Fruit fly (Drosophila melanogaster) whole organism, embryonic: Measurements from ENCODE around the gene CG34149.

Experiments
- Abd-B ChIP-seq: fragments of 200-800 bp; sonication (Bioruptor generic); optimal IDR thresholded peaks from 2 replicates; lab custom pipeline; 2018; ENCODE audit warnings: missing biosample characterization, mild to moderate bottlenecking, missing genetic modification characterization, moderate library complexity
- Atf6 ChIP-seq: fragments of 200-800 bp; sonication (Bioruptor generic); IDR thresholded peaks from 2 replicates; pipeline ENCODE4 v1.3.6; 2022; ENCODE audit warnings: missing biosample characterization, missing genetic modification characterization
- Bdp1 ChIP-seq: fragments of 200-800 bp; sonication (Bioruptor generic); optimal IDR thresholded peaks from 3 replicates; lab custom pipeline; 2016; ENCODE audit warnings: missing biosample characterization, missing genetic modification characterization
- Bgb ChIP-seq: fragments of 200-800 bp; sonication (Bioruptor generic); IDR thresholded peaks from 2 replicates; pipeline ENCODE4 v1.3.6; 2022; ENCODE audit warnings: missing biosample characterization, missing genetic modification characterization; ENCODE audit not compliant: partially characterized antibody
- C15 ChIP-seq: fragments of 200-800 bp; sonication (Bioruptor generic); IDR thresholded peaks from 3 replicates; pipeline ENCODE4 v1.3.6; 2022; ENCODE audit warnings: missing biosample characterization, missing genetic modification characterization
- CG11695 ChIP-seq: fragments of 200-800 bp; sonication (Bioruptor generic); IDR thresholded peaks from 3 replicates; pipeline ENCODE4 v1.3.6; 2022; ENCODE audit warnings: missing biosample characterization, missing genetic modification characterization
- CG11696 ChIP-seq: fragments of 200-800 bp; sonication (Bioruptor generic); IDR thresholded peaks from 2 replicates; pipeline ENCODE4 v1.3.6; 2022; ENCODE audit warnings: missing biosample characterization, missing genetic modification characterization
- CG12219 ChIP-seq: fragments of 200-800 bp; sonication (Bioruptor generic); optimal IDR thresholded peaks from 3 replicates; lab custom pipeline; 2018; ENCODE audit warnings: missing biosample characterization, mild to moderate bottlenecking, missing genetic modification characterization
- CG12299 ChIP-seq: fragments of 200-800 bp; sonication (Bioruptor generic); optimal IDR thresholded peaks from 2 replicates; lab custom pipeline; 2018; ENCODE audit warnings: missing biosample characterization, mild to moderate bottlenecking, missing genetic modification characterization
- CG12744 ChIP-seq: fragments of 200-800 bp; sonication (Bioruptor generic); optimal IDR thresholded peaks from 2 replicates; lab custom pipeline; 2016; ENCODE audit warnings: missing biosample characterization, missing genetic modification characterization
- CG13894 ChIP-seq: fragments of 200-800 bp; sonication (Bioruptor generic); optimal IDR thresholded peaks from 3 replicates; lab custom pipeline; 2018; ENCODE audit warnings: missing biosample characterization, mild to moderate bottlenecking, missing genetic modification characterization, moderate library complexity
- CG1603 ChIP-seq: fragments of 200-800 bp; sonication (Bioruptor generic); optimal IDR thresholded peaks from 2 replicates; lab custom pipeline; 2019; ENCODE audit warnings: missing biosample characterization, mild to moderate bottlenecking, missing genetic modification characterization, moderate library complexity
- CG16813 ChIP-seq: fragments of 200-800 bp; sonication (Bioruptor generic); IDR thresholded peaks from 3 replicates; pipeline ENCODE4 v1.3.6; 2022; ENCODE audit warnings: missing biosample characterization, missing genetic modification characterization; ENCODE audit not compliant: partially characterized antibody
- CG16863 ChIP-seq: fragments of 200-800 bp; sonication (Bioruptor generic); optimal IDR thresholded peaks from 3 replicates; lab custom pipeline; 2016; ENCODE audit warnings: missing biosample characterization, missing genetic modification characterization
- CG17359 ChIP-seq: fragments of 200-800 bp; sonication (Bioruptor generic); optimal IDR thresholded peaks from 3 replicates; lab custom pipeline; 2018; ENCODE audit warnings: missing biosample characterization, mild to moderate bottlenecking, missing genetic modification characterization, moderate library complexity
- CG31441 ChIP-seq: fragments of 200-800 bp; sonication (Bioruptor generic); IDR thresholded peaks from 2 replicates; pipeline ENCODE4 v1.3.6; 2022; ENCODE audit warnings: missing biosample characterization, missing genetic modification characterization
- CG33213 ChIP-seq: fragments of 200-800 bp; sonication (Bioruptor generic); optimal IDR thresholded peaks from 3 replicates; lab custom pipeline; 2016; ENCODE audit warnings: missing biosample characterization, missing genetic modification characterization
- CG6689 ChIP-seq: fragments of 200-800 bp; sonication (Bioruptor generic); IDR thresholded peaks from 2 replicates; pipeline ENCODE4 v1.3.6; 2022; ENCODE audit warnings: missing biosample characterization, missing genetic modification characterization
- D19A ChIP-seq: fragments of 200-800 bp; optimal IDR thresholded peaks from 3 replicates; lab custom pipeline; 2019; ENCODE audit warnings: missing biosample characterization, mild to moderate bottlenecking, missing genetic modification characterization, moderate library complexity
- E2f2 ChIP-seq: fragments of 200-800 bp; sonication (Bioruptor generic); IDR thresholded peaks from 2 replicates; pipeline ENCODE4 v1.3.6; 2022; ENCODE audit warnings: missing biosample characterization, missing genetic modification characterization
- Fer1 ChIP-seq: fragments of 200-800 bp; sonication (Bioruptor generic); optimal IDR thresholded peaks from 2 replicates; lab custom pipeline; 2017; ENCODE audit warnings: missing biosample characterization, mild to moderate bottlenecking, missing genetic modification characterization
- HLH3B ChIP-seq: fragments of 200-800 bp; sonication (Bioruptor generic); IDR thresholded peaks from 2 replicates; pipeline ENCODE4 v1.3.6; 2022; ENCODE audit warnings: missing biosample characterization, missing genetic modification characterization
- HLH4C ChIP-seq: fragments of 200-800 bp; sonication (Bioruptor generic); IDR thresholded peaks from 3 replicates; pipeline ENCODE4 v1.3.6; 2022; ENCODE audit warnings: missing biosample characterization, missing genetic modification characterization; ENCODE audit not compliant: partially characterized antibody
- Hr3 ChIP-seq: fragments of 200-800 bp; sonication (Bioruptor generic); optimal IDR thresholded peaks from 3 replicates; lab custom pipeline; 2016; ENCODE audit warnings: missing biosample characterization, missing genetic modification characterization
- NC2α ChIP-seq: fragments of 200-800 bp; sonication (Bioruptor generic); optimal IDR thresholded peaks from 2 replicates; lab custom pipeline; 2016; ENCODE audit warnings: missing biosample characterization, missing genetic modification characterization
- Nf-YB ChIP-seq: fragments of 200-800 bp; sonication (Bioruptor generic); optimal IDR thresholded peaks from 3 replicates; lab custom pipeline; 2019; ENCODE audit warnings: missing biosample characterization, mild to moderate bottlenecking, missing genetic modification characterization, moderate library complexity
- Ravus ChIP-seq: fragments of 200-800 bp; sonication (Bioruptor generic); IDR thresholded peaks from 2 replicates; pipeline ENCODE4 v1.3.6; 2022; ENCODE audit warnings: missing biosample characterization, missing genetic modification characterization
- Stat92E ChIP-seq, 3 experiments: fragments of >200 bp in 2 of 3; fragments of 200-800 bp in 1 of 3; sonication (Bioruptor generic) in 1 of 3; optimal IDR thresholded peaks; 2 replicates each; lab custom pipeline; 2017 to 2019; ENCODE audit warnings: missing biosample characterization in 3 of 3, missing genetic modification characterization in 3 of 3, mild to moderate bottlenecking in 1 of 3, moderate library complexity in 1 of 3
- Tbp ChIP-seq: fragments of >200 bp; optimal IDR thresholded peaks from 2 replicates; lab custom pipeline; 2018; ENCODE audit warnings: missing biosample characterization, missing genetic modification characterization
- aop ChIP-seq: fragments of 200-800 bp; sonication (Bioruptor generic); IDR thresholded peaks from 2 replicates; pipeline ENCODE4 v1.3.6; 2022; ENCODE audit warnings: missing biosample characterization, missing genetic modification characterization
- bab2 ChIP-seq: fragments of 200-800 bp; sonication (Bioruptor generic); optimal IDR thresholded peaks from 2 replicates; lab custom pipeline; 2016; ENCODE audit warnings: missing biosample characterization, missing genetic modification characterization
- bowl ChIP-seq: fragments of 200-800 bp; sonication (Bioruptor generic); IDR thresholded peaks from 2 replicates; pipeline ENCODE4 v1.3.6; 2022; ENCODE audit warnings: missing biosample characterization, missing genetic modification characterization
- cad ChIP-seq: fragments of >200 bp; optimal IDR thresholded peaks from 2 replicates; lab custom pipeline; 2017; ENCODE audit warnings: missing biosample characterization, missing genetic modification characterization
- cas ChIP-seq: fragments of 200-800 bp; sonication (Bioruptor generic); IDR thresholded peaks from 2 replicates; pipeline ENCODE4 v1.3.6; 2022; ENCODE audit warnings: missing biosample characterization, missing genetic modification characterization
- chn ChIP-seq: fragments of 200-800 bp; sonication (Bioruptor generic); optimal IDR thresholded peaks from 2 replicates; lab custom pipeline; 2016; ENCODE audit warnings: missing biosample characterization, missing genetic modification characterization
- ci ChIP-seq: fragments of 200-800 bp; sonication (Bioruptor generic); IDR thresholded peaks from 3 replicates; pipeline ENCODE4 v1.3.6; 2022; ENCODE audit warnings: missing biosample characterization, missing genetic modification characterization
- crol ChIP-seq: fragments of 200-800 bp; sonication (Bioruptor generic); IDR thresholded peaks from 2 replicates; pipeline ENCODE4 v1.3.6; 2022; ENCODE audit warnings: missing biosample characterization, missing genetic modification characterization
- dm ChIP-seq: fragments of 200-800 bp; sonication (Bioruptor generic); optimal IDR thresholded peaks from 3 replicates; lab custom pipeline; 2016; ENCODE audit warnings: missing biosample characterization, missing genetic modification characterization
- fd102C ChIP-seq: fragments of 200-800 bp; sonication (Bioruptor generic); optimal IDR thresholded peaks from 2 replicates; lab custom pipeline; 2018; ENCODE audit warnings: missing biosample characterization, mild to moderate bottlenecking, missing genetic modification characterization, moderate library complexity
- fd64A ChIP-seq: fragments of 200-800 bp; sonication (Bioruptor generic); optimal IDR thresholded peaks from 3 replicates; lab custom pipeline; 2018; ENCODE audit warnings: missing biosample characterization, mild to moderate bottlenecking, missing genetic modification characterization
- grau ChIP-seq: fragments of 200-800 bp; optimal IDR thresholded peaks from 3 replicates; lab custom pipeline; 2019; ENCODE audit warnings: missing biosample characterization, mild to moderate bottlenecking, missing genetic modification characterization, moderate library complexity
- hbn ChIP-seq: fragments of 200-800 bp; sonication (Bioruptor generic); IDR thresholded peaks from 2 replicates; pipeline ENCODE4 v1.3.6; 2022; ENCODE audit warnings: missing biosample characterization, missing genetic modification characterization; ENCODE audit not compliant: partially characterized antibody
- her ChIP-seq: fragments of 200-800 bp; sonication (Bioruptor generic); optimal IDR thresholded peaks from 2 replicates; lab custom pipeline; 2016; ENCODE audit warnings: missing biosample characterization, missing genetic modification characterization
- ken ChIP-seq: fragments of 200-800 bp; sonication (Bioruptor generic); IDR thresholded peaks from 3 replicates; pipeline ENCODE4 v1.3.6; 2022; ENCODE audit warnings: missing biosample characterization, missing genetic modification characterization
- klu ChIP-seq: fragments of 200-800 bp; sonication (Bioruptor generic); IDR thresholded peaks from 2 replicates; pipeline ENCODE4 v1.3.6; 2022; ENCODE audit warnings: missing biosample characterization, missing genetic modification characterization
- lilli ChIP-seq: fragments of 200-800 bp; sonication (Bioruptor generic); optimal IDR thresholded peaks from 3 replicates; lab custom pipeline; 2016; ENCODE audit warnings: missing biosample characterization, missing genetic modification characterization
- oc ChIP-seq: fragments of 200-800 bp; sonication (Bioruptor generic); optimal IDR thresholded peaks from 2 replicates; lab custom pipeline; 2018; ENCODE audit warnings: missing biosample characterization, mild to moderate bottlenecking, missing genetic modification characterization, moderate library complexity
- pzg ChIP-seq: fragments of 200-800 bp; sonication (Bioruptor generic); optimal IDR thresholded peaks from 3 replicates; lab custom pipeline; 2018; ENCODE audit warnings: missing biosample characterization, mild to moderate bottlenecking, missing genetic modification characterization, moderate library complexity
- salm ChIP-seq: fragments of 200-800 bp; sonication (Bioruptor generic); optimal IDR thresholded peaks from 2 replicates; lab custom pipeline; 2018; ENCODE audit warnings: missing biosample characterization, mild to moderate bottlenecking, missing genetic modification characterization
- tgo ChIP-seq: fragments of 200-800 bp; sonication (Bioruptor generic); IDR thresholded peaks from 3 replicates; pipeline ENCODE4 v1.3.6; 2022; ENCODE audit warnings: missing biosample characterization, missing genetic modification characterization
- vfl ChIP-seq: fragments of 200-800 bp; sonication (Bioruptor generic); optimal IDR thresholded peaks from 2 replicates; lab custom pipeline; 2016; ENCODE audit warnings: missing biosample characterization, missing genetic modification characterization
- zen2 ChIP-seq: fragments of 200-800 bp; sonication (Bioruptor generic); IDR thresholded peaks from 3 replicates; pipeline ENCODE4 v1.3.6; 2022; ENCODE audit warnings: missing biosample characterization, missing genetic modification characterization; ENCODE audit not compliant: partially characterized antibody

The CG34149 gene

DNA sequence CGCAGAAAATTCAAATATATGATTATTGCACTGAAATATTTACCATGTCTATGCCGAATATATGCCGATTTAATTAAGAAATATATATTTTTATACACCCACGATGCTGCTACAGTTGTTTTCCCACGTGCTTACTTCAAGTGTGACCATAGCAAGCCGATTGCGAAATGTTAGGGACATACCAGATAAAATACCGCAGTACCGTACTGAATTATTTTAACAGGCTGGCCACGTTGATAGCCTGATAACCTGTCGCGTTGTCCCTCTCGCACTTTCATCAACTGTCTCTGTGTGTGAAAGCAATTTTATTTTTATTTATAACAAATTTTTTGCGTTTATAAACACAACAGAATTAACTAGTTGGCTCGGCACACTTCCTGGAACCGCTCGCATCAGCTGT is 41.0 kb downstream of the CG34149 start, which contains the start of the genes Nop56 and mats (continued):
- TF ChIP-seq zen2 (GFP tag; lab: Robert Waterston, UW): no peak
- TF ChIP-seq Tbp (GFP tag; lab: Kevin White, UChicago): peak; percentile 40
- no peak for TF ChIP-seq Abd-B
- TF ChIP-seq vfl: no peak
- TF ChIP-seq aop: no peak
- no peak for TF ChIP-seq HLH3B (GFP tag; lab: Robert Waterston, UW)
- TF ChIP-seq CG12219 (GFP tag; lab: Kevin White, UChicago): no peak
- no peak for TF ChIP-seq C15 (GFP tag; lab: Robert Waterston, UW)
- no peak for TF ChIP-seq Bdp1 (GFP tag; lab: Kevin White, UChicago)
- no peak for TF ChIP-seq oc (tag; lab: Kevin White, UChicago)
- TF ChIP-seq crol: no peak
- TF ChIP-seq cas: no peak
- peak; percentile 24 for TF ChIP-seq Fer1 (GFP tag; lab: Kevin White, UChicago)
- no peak for TF ChIP-seq lilli (GFP tag; lab: Kevin White, UChicago)
- TF ChIP-seq CG6689: no peak
- no peak for TF ChIP-seq NC2α (GFP tag; lab: Kevin White, UChicago)
- no peak for TF ChIP-seq CG11696
- TF ChIP-seq CG11695 (GFP tag; lab: Robert Waterston, UW): no peak
- peak; percentile 20 for TF ChIP-seq CG17359 (tag; lab: Kevin White, UChicago)
- no peak for TF ChIP-seq tgo
- TF ChIP-seq CG16863 (GFP tag; lab: Kevin White, UChicago): no peak
- no peak for TF ChIP-seq HLH4C
- TF ChIP-seq Hr3 (GFP tag; lab: Kevin White, UChicago): no peak
- TF ChIP-seq D19A (tag; lab: Kevin White, UChicago): no peak
- TF ChIP-seq CG12299 (tag; lab: Kevin White, UChicago): peak; percentile 28
- TF ChIP-seq ci (GFP tag; lab: Robert Waterston, UW): peak; percentile 43; the same call in 2 of the 3 replicates
- no peak for TF ChIP-seq CG12744
- TF ChIP-seq CG16813: no peak
- peak; percentile 23; the same call in 1 of the 2 replicates for TF ChIP-seq E2f2 (GFP tag; lab: Robert Waterston, UW)
- TF ChIP-seq cad (GFP tag; lab: Kevin White, UChicago): no peak
- no peak for TF ChIP-seq chn (GFP tag; lab: Kevin White, UChicago)
- peak; percentile 8; the same call in 1 of the 2 replicates for TF ChIP-seq CG31441
- TF ChIP-seq fd102C (GFP tag; lab: Kevin White, UChicago): no peak
- peak; percentile 74 for TF ChIP-seq CG1603 (tag; lab: Kevin White, UChicago)
- TF ChIP-seq bowl (GFP tag; lab: Robert Waterston, UW): no peak
- peak; percentile 38; the same call in 1 of the 2 replicates for TF ChIP-seq hbn
- no peak for TF ChIP-seq ken (GFP tag; lab: Robert Waterston, UW)
- peak; percentile 20 for TF ChIP-seq grau (tag; lab: Kevin White, UChicago)
- peak; percentile 96 for TF ChIP-seq pzg (GFP tag; lab: Kevin White, UChicago)
- peak; percentile 4 for TF ChIP-seq Nf-YB (GFP tag; lab: Kevin White, UChicago)
- no peak for TF ChIP-seq CG13894 (tag; lab: Kevin White, UChicago)
- peak in 1 of 3 experiments; percentile 78 for TF ChIP-seq Stat92E (GFP tag; optimal IDR thresholded peaks at IDR 0.05; lab: Kevin White, UChicago)
- no peak for TF ChIP-seq fd64A (GFP tag; lab: Kevin White, UChicago)
- no peak for TF ChIP-seq klu (GFP tag; lab: Robert Waterston, UW)
- no peak for TF ChIP-seq bab2
- TF ChIP-seq her (GFP tag; lab: Kevin White, UChicago): no peak
- TF ChIP-seq Ravus (GFP tag; lab: Robert Waterston, UW): no peak
- TF ChIP-seq CG33213 (GFP tag; lab: Kevin White, UChicago): peak; percentile 6
- peak; percentile 42; the same call in 1 of the 2 replicates for TF ChIP-seq Bgb (GFP tag; lab: Robert Waterston, UW)
- peak; percentile 98 for TF ChIP-seq dm (GFP tag; lab: Kevin White, UChicago)
- no peak for TF ChIP-seq Atf6 (GFP tag; lab: Robert Waterston, UW)
- no peak for TF ChIP-seq salm (tag; lab: Kevin White, UChicago)
